Fruit fly (Drosophila melanogaster) whole organism, prepupa: Measurements from ENCODE around the gene CG42591.

Experiments used
- Blimp-1 ChIP-seq: fragments of 200-800 bp; sonication (Bioruptor generic); optimal IDR thresholded peaks from 3 replicates; lab custom pipeline; 2017; ENCODE audit warnings: missing biosample characterization, missing genetic modification characterization, mild to moderate bottlenecking, moderate library complexity, missing genetic modification reagents
- CG10631 ChIP-seq: fragments of 200-800 bp; sonication (Bioruptor generic); optimal IDR thresholded peaks from 2 replicates; lab custom pipeline; 2016; ENCODE audit warnings: missing biosample characterization, missing genetic modification characterization
- CG10669 ChIP-seq: fragments of 200-800 bp; sonication (Bioruptor generic); optimal IDR thresholded peaks from 3 replicates; lab custom pipeline; 2018; ENCODE audit warnings: missing biosample characterization, mild to moderate bottlenecking, missing genetic modification characterization, moderate library complexity
- CG11294 ChIP-seq: fragments of 200-800 bp; sonication (Bioruptor generic); IDR thresholded peaks from 2 replicates; pipeline ENCODE4 v1.3.6; 2022; ENCODE audit warnings: missing biosample characterization, missing genetic modification characterization
- CG11762 ChIP-seq: fragments of 200-800 bp; sonication (Bioruptor generic); optimal IDR thresholded peaks from 3 replicates; lab custom pipeline; 2016; ENCODE audit warnings: missing biosample characterization, missing genetic modification characterization; ENCODE audit not compliant: insufficient read depth
- CG11902 ChIP-seq: fragments of 200-800 bp; sonication (Bioruptor generic); optimal IDR thresholded peaks from 3 replicates; lab custom pipeline; 2016; ENCODE audit warnings: missing biosample characterization, missing genetic modification characterization
- CG15336 ChIP-seq: fragments of 200-800 bp; sonication (Bioruptor generic); IDR thresholded peaks from 2 replicates; pipeline ENCODE4 v1.3.6; 2022; ENCODE audit warnings: missing biosample characterization, missing genetic modification characterization
- CG1621 ChIP-seq: fragments of 200-800 bp; sonication (Bioruptor generic); optimal IDR thresholded peaks from 3 replicates; lab custom pipeline; 2018; ENCODE audit warnings: missing biosample characterization, mild to moderate bottlenecking, missing genetic modification characterization
- CG16779 ChIP-seq: fragments of 200-800 bp; sonication (Bioruptor generic); optimal IDR thresholded peaks from 3 replicates; lab custom pipeline; 2017; ENCODE audit warnings: missing biosample characterization, mild to moderate bottlenecking, missing genetic modification characterization
- CG3032 ChIP-seq: fragments of 200-800 bp; optimal IDR thresholded peaks from 2 replicates; lab custom pipeline; 2019; ENCODE audit warnings: missing biosample characterization, mild to moderate bottlenecking, missing genetic modification characterization, moderate library complexity
- CG31627 ChIP-seq: fragments of 200-800 bp; sonication (Bioruptor generic); optimal IDR thresholded peaks from 3 replicates; lab custom pipeline; 2016; ENCODE audit warnings: missing biosample characterization, missing genetic modification characterization
- CG32006 ChIP-seq: fragments of 200-800 bp; sonication (Bioruptor generic); optimal IDR thresholded peaks from 3 replicates; lab custom pipeline; 2017; ENCODE audit warnings: missing biosample characterization, mild to moderate bottlenecking, missing genetic modification characterization
- CG34406 ChIP-seq: fragments of 200-800 bp; sonication (Bioruptor generic); optimal IDR thresholded peaks from 3 replicates; lab custom pipeline; 2016; ENCODE audit warnings: missing biosample characterization, missing genetic modification characterization
- CG3919 ChIP-seq: fragments of 200-800 bp; sonication (Bioruptor generic); optimal IDR thresholded peaks from 3 replicates; lab custom pipeline; 2016; ENCODE audit warnings: missing biosample characterization, missing genetic modification characterization
- CG4318 ChIP-seq: fragments of 200-800 bp; sonication (Bioruptor generic); optimal IDR thresholded peaks from 3 replicates; lab custom pipeline; 2017; ENCODE audit warnings: missing biosample characterization, mild to moderate bottlenecking, missing genetic modification characterization
- CG6163 ChIP-seq: fragments of 200-800 bp; sonication (Bioruptor generic); IDR thresholded peaks from 3 replicates; pipeline ENCODE4 v1.3.6; 2022; ENCODE audit warnings: missing biosample characterization, missing genetic modification characterization
- CG6792 ChIP-seq: fragments of 200-800 bp; sonication (Bioruptor generic); optimal IDR thresholded peaks from 3 replicates; lab custom pipeline; 2016; ENCODE audit warnings: missing biosample characterization, missing genetic modification characterization
- CG6808 ChIP-seq: fragments of 200-800 bp; sonication (Bioruptor generic); optimal IDR thresholded peaks from 3 replicates; lab custom pipeline; 2017; ENCODE audit warnings: missing biosample characterization, missing genetic modification characterization, mild to moderate bottlenecking, moderate library complexity, missing genetic modification reagents
- CG6854 ChIP-seq: fragments of 200-800 bp; sonication (Bioruptor generic); optimal IDR thresholded peaks from 2 replicates; lab custom pipeline; 2017; ENCODE audit warnings: missing biosample characterization, mild to moderate bottlenecking, missing genetic modification characterization
- CG8632 ChIP-seq: fragments of 200-800 bp; sonication (Bioruptor generic); optimal IDR thresholded peaks from 3 replicates; lab custom pipeline; 2016; ENCODE audit warnings: missing biosample characterization, missing genetic modification characterization
- Eip75B ChIP-seq: fragments of 200-800 bp; sonication (Bioruptor generic); optimal IDR thresholded peaks from 3 replicates; lab custom pipeline; 2016; ENCODE audit warnings: missing biosample characterization, missing genetic modification characterization
- Eip78C ChIP-seq: fragments of 200-800 bp; sonication (Bioruptor generic); peaks from one replicate; lab custom pipeline; 2016; ENCODE audit warnings: missing biosample characterization, missing genetic modification characterization
- Eip93F ChIP-seq: fragments of 200-800 bp; sonication (Bioruptor generic); optimal IDR thresholded peaks from 2 replicates; lab custom pipeline; 2016; ENCODE audit warnings: missing biosample characterization, mild to moderate bottlenecking, missing genetic modification characterization
- Ets21C ChIP-seq: fragments of 200-800 bp; sonication (Bioruptor generic); optimal IDR thresholded peaks from 3 replicates; lab custom pipeline; 2016; ENCODE audit warnings: missing biosample characterization, missing genetic modification characterization
- Ets96B ChIP-seq: fragments of 200-800 bp; optimal IDR thresholded peaks from 2 replicates; lab custom pipeline; 2019; ENCODE audit warnings: missing biosample characterization, mild to moderate bottlenecking, missing genetic modification characterization, moderate library complexity
- Gug ChIP-seq: fragments of 200-800 bp; sonication (Bioruptor generic); IDR thresholded peaks from 2 replicates; pipeline ENCODE4 v1.3.6; 2022; ENCODE audit warnings: missing biosample characterization, missing genetic modification characterization
- Hr38 ChIP-seq: sonication (Bioruptor generic); optimal IDR thresholded peaks from 2 replicates; lab custom pipeline; 2016; ENCODE audit warnings: missing biosample characterization, missing genetic modification characterization
- Hr39 ChIP-seq: fragments of 200-800 bp; sonication (Bioruptor generic); optimal IDR thresholded peaks from 2 replicates; lab custom pipeline; 2016; ENCODE audit warnings: missing biosample characterization, missing genetic modification characterization
- Hr4 ChIP-seq: fragments of 200-800 bp; sonication (Bioruptor generic); optimal IDR thresholded peaks from 3 replicates; lab custom pipeline; 2016; ENCODE audit warnings: missing biosample characterization, missing genetic modification characterization
- Met ChIP-seq: fragments of 200-800 bp; sonication (Bioruptor generic); optimal IDR thresholded peaks from 3 replicates; lab custom pipeline; 2016; ENCODE audit warnings: missing biosample characterization, missing genetic modification characterization
- OdsH ChIP-seq: fragments of 200-800 bp; sonication (Bioruptor generic); optimal IDR thresholded peaks from 3 replicates; lab custom pipeline; 2016; ENCODE audit warnings: missing biosample characterization, missing genetic modification characterization
- Smox ChIP-seq: fragments of 200-800 bp; sonication (Bioruptor generic); optimal IDR thresholded peaks from 3 replicates; lab custom pipeline; 2016; ENCODE audit warnings: missing biosample characterization, missing genetic modification characterization
- Sox102F ChIP-seq: fragments of 200-800 bp; sonication (Bioruptor generic); optimal IDR thresholded peaks from 2 replicates; lab custom pipeline; 2016; ENCODE audit warnings: missing biosample characterization, mild to moderate bottlenecking, missing genetic modification characterization
- Sox14 ChIP-seq: fragments of 200-800 bp; sonication (Bioruptor generic); optimal IDR thresholded peaks from 3 replicates; lab custom pipeline; 2016; ENCODE audit warnings: missing biosample characterization, missing genetic modification characterization
- achi ChIP-seq: fragments of 200-800 bp; sonication (Bioruptor generic); optimal IDR thresholded peaks from 3 replicates; lab custom pipeline; 2016; ENCODE audit warnings: missing biosample characterization, missing genetic modification characterization
- cyc ChIP-seq: fragments of 200-800 bp; sonication (Bioruptor generic); optimal IDR thresholded peaks from 3 replicates; lab custom pipeline; 2016; ENCODE audit warnings: missing biosample characterization, missing genetic modification characterization
- dac ChIP-seq: fragments of 200-800 bp; sonication (Bioruptor generic); optimal IDR thresholded peaks from 2 replicates; lab custom pipeline; 2017; ENCODE audit warnings: missing biosample characterization, mild to moderate bottlenecking, missing genetic modification characterization
- dsx ChIP-seq: fragments of 200-800 bp; optimal IDR thresholded peaks from 3 replicates; lab custom pipeline; 2019; ENCODE audit warnings: missing biosample characterization, mild to moderate bottlenecking, missing genetic modification characterization, moderate library complexity; ENCODE audit not compliant: poor library complexity, severe bottlenecking
- eg ChIP-seq: fragments of 200-800 bp; sonication (Bioruptor generic); IDR thresholded peaks from 3 replicates; pipeline ENCODE4 v1.3.6; 2022; ENCODE audit warnings: missing biosample characterization, missing genetic modification characterization
- fkh ChIP-seq: fragments of 200-800 bp; sonication (Bioruptor generic); optimal IDR thresholded peaks from 3 replicates; lab custom pipeline; 2017; ENCODE audit warnings: missing biosample characterization, mild to moderate bottlenecking, missing genetic modification characterization, moderate library complexity
- lz ChIP-seq: fragments of 200-800 bp; sonication (Bioruptor generic); optimal IDR thresholded peaks from 3 replicates; lab custom pipeline; 2016; ENCODE audit warnings: missing biosample characterization, missing genetic modification characterization
- net ChIP-seq: fragments of 200-800 bp; sonication (Bioruptor generic); optimal IDR thresholded peaks from 3 replicates; lab custom pipeline; 2016; ENCODE audit warnings: missing biosample characterization, missing genetic modification characterization
- salr ChIP-seq, 2 experiments: fragments of 200-800 bp; sonication (Bioruptor generic); optimal IDR thresholded peaks; 3 replicates each; lab custom pipeline; 2016 to 2018; ENCODE audit warnings: missing biosample characterization in 2 of 2, missing genetic modification characterization in 2 of 2, mild to moderate bottlenecking in 1 of 2
- spab ChIP-seq: fragments of 200-800 bp; sonication (Bioruptor generic); optimal IDR thresholded peaks from 2 replicates; lab custom pipeline; 2017; ENCODE audit warnings: missing biosample characterization, mild to moderate bottlenecking, missing genetic modification characterization, missing genetic modification reagents
- ss ChIP-seq, 2 experiments: fragments of 200-800 bp; sonication (Bioruptor generic); optimal IDR thresholded peaks; 2 replicates in 1 of 2; 3 replicates in 1 of 2; lab custom pipeline; 2017 to 2018; ENCODE audit warnings: mild to moderate bottlenecking in 2 of 2, missing biosample characterization in 2 of 2, missing genetic modification characterization in 2 of 2, moderate library complexity in 1 of 2
- svp ChIP-seq: fragments of 200-800 bp; sonication (Bioruptor generic); peaks from one replicate; lab custom pipeline; 2016; ENCODE audit warnings: missing biosample characterization, missing genetic modification characterization
- topi ChIP-seq: fragments of 200-800 bp; sonication (Bioruptor generic); optimal IDR thresholded peaks from 3 replicates; lab custom pipeline; 2016; ENCODE audit warnings: missing biosample characterization, missing genetic modification characterization
- vri ChIP-seq: fragments of 200-800 bp; sonication (Bioruptor generic); optimal IDR thresholded peaks from 3 replicates; lab custom pipeline; 2016; ENCODE audit warnings: missing biosample characterization, mild to moderate bottlenecking, missing genetic modification characterization

The CG42591 gene

DNA sequence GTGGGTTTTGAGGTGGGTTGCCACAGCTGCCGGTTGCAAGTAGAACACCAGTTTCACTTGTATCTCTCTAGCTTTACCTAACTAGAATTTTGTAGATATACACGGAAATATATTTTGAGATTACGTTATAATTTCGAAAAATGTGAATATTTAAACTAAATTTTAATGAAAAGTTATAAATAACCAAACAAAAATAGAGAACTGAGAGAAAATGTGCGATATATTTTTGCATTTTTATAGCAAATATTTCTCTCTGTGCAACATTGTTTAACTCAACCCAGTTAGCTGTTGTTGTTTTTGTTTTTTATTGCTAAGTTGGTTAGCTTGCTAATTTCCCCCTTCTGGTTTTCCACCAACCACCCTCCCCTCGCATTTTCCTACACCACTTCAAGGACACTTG lies 26.1 kb downstream of the CG42591 start (continued):
- TF ChIP-seq lz (GFP tag; lab: Kevin White, UChicago) (no peak), CG11762 (GFP tag; lab: Kevin White, UChicago) (no peak), Smox (GFP tag; lab: Kevin White, UChicago) (no peak), achi (GFP tag; lab: Kevin White, UChicago) (no peak), svp (no peak), fkh (no peak), Gug (GFP tag; lab: Robert Waterston, UW) (no peak)

DNA sequence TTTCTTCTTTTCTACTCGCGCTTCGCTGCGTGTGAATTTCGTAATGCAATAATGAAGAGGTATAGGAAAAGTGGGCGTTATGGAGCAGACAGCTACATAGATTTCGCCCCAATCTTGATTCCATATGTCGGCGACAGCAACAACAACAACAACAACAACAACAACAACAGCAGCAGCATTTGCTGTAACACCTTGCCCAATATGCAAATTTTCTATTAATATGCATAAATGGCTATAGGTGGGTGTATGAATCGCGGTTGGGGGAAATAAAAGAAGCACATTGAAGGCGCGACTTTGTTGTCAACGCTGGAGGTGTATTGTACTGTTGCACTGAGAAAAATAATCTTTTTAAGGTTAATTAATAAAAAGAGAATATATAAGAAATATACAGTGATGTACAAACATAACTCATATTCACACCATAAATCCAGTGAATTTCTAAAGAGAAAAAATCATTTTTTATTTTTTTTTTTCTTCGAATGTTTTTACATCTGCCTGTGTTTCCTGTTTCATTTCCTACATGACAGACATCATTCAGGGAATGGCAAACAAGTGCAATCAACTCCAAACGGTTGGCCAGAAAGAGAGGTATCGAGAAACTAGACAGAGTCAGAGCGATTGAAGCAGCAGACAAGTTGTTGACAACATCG lies 28.2 kb downstream of the CG42591 start:
- TF ChIP-seq Smox (GFP tag; lab: Kevin White, UChicago) (peak; percentile 15), net (GFP tag; lab: Kevin White, UChicago) (peak; percentile 9), CG16779 (no peak), Hr39 (GFP tag; lab: Kevin White, UChicago) (no peak), Sox14 (GFP tag; lab: Kevin White, UChicago) (peak; percentile 19), fkh (no peak), Blimp-1 (GFP tag; lab: Kevin White, UChicago) (no peak), spab (GFP tag; lab: Kevin White, UChicago) (peak; percentile 13), Ets21C (GFP tag; lab: Kevin White, UChicago) (no peak), CG10669 (peak; percentile 9), Hr4 (peak; percentile 60), CG1621 (tag; lab: Kevin White, UChicago) (no peak), CG6792 (GFP tag; lab: Kevin White, UChicago) (no peak), achi (GFP tag; lab: Kevin White, UChicago) (peak; percentile 30), eg (peak; percentile 57; the same call in 2 of the 3 replicates), dsx (GFP tag; lab: Kevin White, UChicago) (peak; percentile 48), svp (peak; percentile 48), OdsH (peak; percentile 22), CG8632 (no peak), CG3032 (tag; lab: Kevin White, UChicago) (no peak), CG32006 (GFP tag; lab: Kevin White, UChicago) (peak; percentile 59), CG11902 (GFP tag; lab: Kevin White, UChicago) (no peak), salr (GFP tag; optimal IDR thresholded peaks at IDR 0.05; lab: Kevin White, UChicago) (no peak), Eip93F (GFP tag; lab: Kevin White, UChicago) (no peak), CG6808 (GFP tag; lab: Kevin White, UChicago) (no peak), CG15336 (GFP tag; lab: Robert Waterston, UW) (peak; percentile 70), CG6854 (GFP tag; lab: Kevin White, UChicago) (no peak), Eip78C (GFP tag; lab: Kevin White, UChicago) (peak; percentile 77), Sox102F (GFP tag; lab: Kevin White, UChicago) (no peak), ss (GFP tag; optimal IDR thresholded peaks at IDR 0.05; lab: Kevin White, UChicago) (no peak), CG34406 (no peak), cyc (GFP tag; lab: Kevin White, UChicago) (no peak), vri (GFP tag; lab: Kevin White, UChicago) (no peak), CG3919 (GFP tag; lab: Kevin White, UChicago) (peak; percentile 57), CG6163 (GFP tag; lab: Robert Waterston, UW) (no peak), CG10631 (no peak), Hr38 (GFP tag; lab: Kevin White, UChicago) (no peak), lz (GFP tag; lab: Kevin White, UChicago) (no peak), Ets96B (tag; lab: Kevin White, UChicago) (peak; percentile 25), Eip75B (no peak), CG4318 (GFP tag; lab: Kevin White, UChicago) (peak; percentile 24), Gug (GFP tag; lab: Robert Waterston, UW) (no peak), dac (no peak), CG11762 (GFP tag; lab: Kevin White, UChicago) (peak; percentile 6), topi (no peak), Met (GFP tag; lab: Kevin White, UChicago) (peak; percentile 17), CG31627 (GFP tag; lab: Kevin White, UChicago) (no peak), CG11294 (GFP tag; lab: Robert Waterston, UW) (peak; percentile 16; the same call in 1 of the 2 replicates)
